Fruit fly (Drosophila melanogaster) whole organism, pupa: ENCODE results near the gene pod1.

Experiments used
- CG10348 ChIP-seq: fragments of 200-800 bp; sonication (Bioruptor generic); IDR thresholded peaks from 2 replicates; pipeline ENCODE4 v1.3.6; 2022; ENCODE audit warnings: missing biosample characterization, missing genetic modification characterization
- CG12605 ChIP-seq: fragments of 200-800 bp; sonication (Bioruptor generic); IDR thresholded peaks from 2 replicates; pipeline ENCODE4 v1.3.6; 2022; ENCODE audit warnings: missing biosample characterization, missing genetic modification characterization
- CG13204 ChIP-seq: fragments of 200-800 bp; sonication (Bioruptor generic); optimal IDR thresholded peaks from 2 replicates; lab custom pipeline; 2018; ENCODE audit warnings: missing biosample characterization, mild to moderate bottlenecking, missing genetic modification characterization, moderate library complexity
- CG14655 ChIP-seq: fragments of 200-800 bp; sonication (Bioruptor generic); optimal IDR thresholded peaks from 3 replicates; lab custom pipeline; 2017; ENCODE audit warnings: mild to moderate bottlenecking, missing biosample characterization, missing genetic modification reagents, missing genetic modification characterization
- CG15710 ChIP-seq: fragments of 200-800 bp; sonication (Bioruptor generic); optimal IDR thresholded peaks from 2 replicates; lab custom pipeline; 2018; ENCODE audit warnings: missing biosample characterization, mild to moderate bottlenecking, missing genetic modification characterization, moderate library complexity
- CG17806 ChIP-seq: fragments of 200-800 bp; sonication (Bioruptor generic); optimal IDR thresholded peaks from 2 replicates; lab custom pipeline; 2018; ENCODE audit warnings: missing biosample characterization, mild to moderate bottlenecking, missing genetic modification characterization, moderate library complexity
- CG32121 ChIP-seq: fragments of 200-800 bp; sonication (Bioruptor generic); IDR thresholded peaks from 2 replicates; pipeline ENCODE4 v1.3.6; 2022; ENCODE audit warnings: missing biosample characterization, missing genetic modification characterization
- CG34367 ChIP-seq: fragments of 200-800 bp; sonication (Bioruptor generic); optimal IDR thresholded peaks from 2 replicates; lab custom pipeline; 2018; ENCODE audit warnings: missing biosample characterization, mild to moderate bottlenecking, missing genetic modification characterization
- CG4496 ChIP-seq: fragments of 200-800 bp; sonication (Bioruptor generic); IDR thresholded peaks from 3 replicates; pipeline ENCODE4 v1.3.6; 2022; ENCODE audit warnings: missing biosample characterization, missing genetic modification characterization
- CG8159 ChIP-seq: fragments of 200-800 bp; sonication (Bioruptor generic); optimal IDR thresholded peaks from 3 replicates; lab custom pipeline; 2018; ENCODE audit warnings: missing biosample characterization, mild to moderate bottlenecking, missing genetic modification characterization, moderate library complexity
- CG8301 ChIP-seq: fragments of 200-800 bp; sonication (Bioruptor generic); optimal IDR thresholded peaks from 2 replicates; lab custom pipeline; 2018; ENCODE audit warnings: missing biosample characterization, mild to moderate bottlenecking, missing genetic modification characterization
- CG9948 ChIP-seq: fragments of 200-800 bp; sonication (Bioruptor generic); optimal IDR thresholded peaks from 2 replicates; lab custom pipeline; 2018; ENCODE audit warnings: missing biosample characterization, mild to moderate bottlenecking, missing genetic modification characterization, moderate library complexity
- D1 ChIP-seq: fragments of 200-800 bp; sonication (Bioruptor generic); optimal IDR thresholded peaks from 2 replicates; lab custom pipeline; 2018; ENCODE audit warnings: missing biosample characterization, mild to moderate bottlenecking, missing genetic modification characterization, moderate library complexity
- EcR ChIP-seq: fragments of 200-800 bp; sonication (Bioruptor generic); optimal IDR thresholded peaks from 3 replicates; lab custom pipeline; 2019; ENCODE audit warnings: missing biosample characterization, missing genetic modification characterization, mild to moderate bottlenecking, moderate library complexity, missing genetic modification reagents
- Ets98B ChIP-seq: fragments of 200-800 bp; sonication (Bioruptor generic); IDR thresholded peaks from 2 replicates; pipeline ENCODE4 v1.3.6; 2022; ENCODE audit warnings: missing biosample characterization, missing genetic modification characterization
- Pif1A ChIP-seq: fragments of 200-800 bp; sonication (Bioruptor generic); optimal IDR thresholded peaks from 3 replicates; lab custom pipeline; 2016; ENCODE audit warnings: missing biosample characterization, missing genetic modification characterization
- Pif1B ChIP-seq: fragments of 200-800 bp; sonication (Bioruptor generic); optimal IDR thresholded peaks from 3 replicates; lab custom pipeline; 2016; ENCODE audit warnings: missing biosample characterization, missing genetic modification characterization
- Snoo ChIP-seq: fragments of 200-800 bp; sonication (Bioruptor generic); optimal IDR thresholded peaks from 3 replicates; lab custom pipeline; 2017; ENCODE audit warnings: missing biosample characterization, mild to moderate bottlenecking, missing genetic modification characterization, inconsistent platforms
- fd96Ca ChIP-seq: fragments of 200-800 bp; sonication (Bioruptor generic); IDR thresholded peaks from 3 replicates; pipeline ENCODE4 v1.3.6; 2022; ENCODE audit warnings: missing biosample characterization, missing genetic modification characterization
- gl ChIP-seq: fragments of 200-800 bp; sonication (Bioruptor generic); optimal IDR thresholded peaks from 2 replicates; lab custom pipeline; 2018; ENCODE audit warnings: missing biosample characterization, mild to moderate bottlenecking, missing genetic modification characterization
- rn ChIP-seq: fragments of 200-800 bp; sonication (Bioruptor generic); IDR thresholded peaks from 2 replicates; pipeline ENCODE4 v1.3.6; 2022; ENCODE audit warnings: missing biosample characterization, missing genetic modification characterization

Gene pod1

dm6 chrX:6802376-6803080, 956 bp upstream of the pod1 start:
- TF ChIP-seq CG13204 (GFP tag; lab: Kevin White, UChicago) = no peak
- no peak for TF ChIP-seq CG9948
- no peak for TF ChIP-seq rn (GFP tag; lab: Robert Waterston, UW)

- TF ChIP-seq Pif1B (GFP tag; lab: Kevin White, UChicago) (no peak), CG13204 (GFP tag; lab: Kevin White, UChicago) (peak; percentile 52), CG14655 (GFP tag; lab: Kevin White, UChicago) (peak; percentile 15)
Measured at dm6 chrX:6803880-6804484, 498 bp downstream of the pod1 start.

- TF ChIP-seq CG8159 (peak; percentile 72), fd96Ca (peak; percentile 95), CG10348 (GFP tag; lab: Robert Waterston, UW) (peak; percentile 77; the same call in 1 of the 2 replicates), gl (tag; lab: Kevin White, UChicago) (peak; percentile 31), CG17806 (tag; lab: Kevin White, UChicago) (peak; percentile 70), EcR (GFP tag; lab: Kevin White, UChicago) (peak; percentile 17), D1 (tag; lab: Kevin White, UChicago) (no peak), CG13204 (GFP tag; lab: Kevin White, UChicago) (no peak), CG12605 (peak; percentile 96), Pif1B (GFP tag; lab: Kevin White, UChicago) (peak; percentile 94), CG32121 (peak; percentile 98), Snoo (peak; percentile 84), CG15710 (tag; lab: Kevin White, UChicago) (peak; percentile 80), CG34367 (peak; percentile 77), Ets98B (peak; percentile 98), rn (GFP tag; lab: Robert Waterston, UW) (peak; percentile 88), Pif1A (GFP tag; lab: Kevin White, UChicago) (peak; percentile 92), CG8301 (tag; lab: Kevin White, UChicago) (peak; percentile 89), CG4496 (GFP tag; lab: Robert Waterston, UW) (peak; percentile 98), CG9948 (peak; percentile 67), CG14655 (GFP tag; lab: Kevin White, UChicago) (peak; percentile 90)
Measured at dm6 chrX:6804485-6805295, 1.2 kb downstream of the pod1 start.

dm6 chrX:6805404-6805803, 1.9 kb downstream of the pod1 start:
- TF ChIP-seq CG9948 (no peak), Ets98B (no peak), Pif1A (GFP tag; lab: Kevin White, UChicago) (no peak), rn (GFP tag; lab: Robert Waterston, UW) (no peak), CG10348 (GFP tag; lab: Robert Waterston, UW) (no peak), CG14655 (GFP tag; lab: Kevin White, UChicago) (no peak), D1 (tag; lab: Kevin White, UChicago) (no peak), fd96Ca (no peak), CG12605 (no peak), Pif1B (GFP tag; lab: Kevin White, UChicago) (no peak)

- no peak for TF ChIP-seq CG4496 (GFP tag; lab: Robert Waterston, UW)
- no peak for TF ChIP-seq CG12605
- no peak for TF ChIP-seq CG14655 (GFP tag; lab: Kevin White, UChicago)
- no peak for TF ChIP-seq Ets98B
- no peak for TF ChIP-seq CG13204 (GFP tag; lab: Kevin White, UChicago)
- TF ChIP-seq Pif1B (GFP tag; lab: Kevin White, UChicago) = no peak
- TF ChIP-seq Pif1A (GFP tag; lab: Kevin White, UChicago) = no peak
- TF ChIP-seq CG8159 = no peak
- TF ChIP-seq CG10348 (GFP tag; lab: Robert Waterston, UW) = no peak
- TF ChIP-seq rn (GFP tag; lab: Robert Waterston, UW) = no peak
- TF ChIP-seq CG9948 = no peak
- no peak for TF ChIP-seq Snoo
- TF ChIP-seq EcR (GFP tag; lab: Kevin White, UChicago) = no peak
- no peak for TF ChIP-seq CG17806 (tag; lab: Kevin White, UChicago)
Measured at dm6 chrX:6813678-6814077, 10.2 kb downstream of the pod1 start, which contains the start of gene iav. iav (plus strand) TSS chrX:6813978.

- no peak for TF ChIP-seq CG8301 (tag; lab: Kevin White, UChicago)
- no peak for TF ChIP-seq Pif1B (GFP tag; lab: Kevin White, UChicago)
- no peak for TF ChIP-seq Snoo
- no peak for TF ChIP-seq gl (tag; lab: Kevin White, UChicago)
- no peak for TF ChIP-seq rn (GFP tag; lab: Robert Waterston, UW)
- no peak for TF ChIP-seq D1 (tag; lab: Kevin White, UChicago)
- peak; percentile 38; the same call in 1 of the 3 replicates for TF ChIP-seq fd96Ca
- TF ChIP-seq CG10348 (GFP tag; lab: Robert Waterston, UW) = no peak
- TF ChIP-seq Ets98B = 0 out of 2 replicates have a peak, but pooled peaks have one; percentile 7
- TF ChIP-seq CG32121 = peak; percentile 16; the same call in 1 of the 2 replicates
- no peak for TF ChIP-seq CG8159
Measured at dm6 chrX:6820703-6821102, 17.2 kb downstream of the pod1 start, which contains the start of the genes Nf-YC and xit. Nf-YC (minus strand) TSS chrX:6820919. xit (plus strand) TSS chrX:6821016.
